Fruit fly (Drosophila melanogaster): Measurements from ENCODE around the gene hng3.

The hng3 gene

DNA sequence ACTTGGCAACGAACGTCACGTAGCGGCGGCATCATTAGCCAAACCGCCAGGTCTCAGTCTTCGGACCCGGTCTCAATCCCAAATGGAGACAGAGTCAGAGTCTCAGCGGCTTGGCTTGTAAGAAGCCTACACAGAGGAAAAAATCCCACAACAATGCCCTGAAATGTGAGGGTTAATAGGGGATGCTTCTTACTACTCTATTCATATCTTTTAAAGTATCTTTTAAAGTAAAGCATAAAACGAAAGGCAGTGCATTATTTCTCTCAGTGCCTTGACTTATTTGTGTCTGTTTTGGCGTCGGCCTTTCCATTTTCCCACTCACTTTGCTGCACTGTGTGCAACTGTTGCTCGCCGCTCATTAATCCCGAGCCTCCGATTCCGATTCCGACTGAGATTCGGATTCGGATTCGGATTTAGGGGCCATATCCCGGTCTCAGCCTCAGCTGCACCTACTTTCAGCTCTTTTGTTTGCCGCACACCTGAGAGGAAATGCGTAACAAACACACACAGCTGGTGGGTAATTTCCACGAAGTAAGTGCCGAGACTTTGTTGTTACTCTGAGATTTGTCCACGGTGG lies 7.1 kb upstream of the hng3 start (continued):
- peak; percentile 24 for TF ChIP-seq CG13123 (GFP tag; optimal IDR thresholded peaks at IDR 0.05)
- peak; percentile 65 for TF ChIP-seq NfI (GFP tag; optimal IDR thresholded peaks at IDR 0.05)
- no peak for TF ChIP-seq Adf1 (GFP tag; IDR thresholded peaks at IDR 0.05)
- TF ChIP-seq slp2 (GFP tag; optimal IDR thresholded peaks at IDR 0.05), result peak; percentile 83
- no peak for TF ChIP-seq Hmx (GFP tag; optimal IDR thresholded peaks at IDR 0.05)
- TF ChIP-seq stc (GFP tag; IDR thresholded peaks at IDR 0.05), result peak; percentile 84
- TF ChIP-seq gce (GFP tag; IDR thresholded peaks at IDR 0.05), result peak; percentile 87
- TF ChIP-seq gro (GFP tag; optimal IDR thresholded peaks at IDR 0.05), result peak; percentile 13
- peak; percentile 81 for TF ChIP-seq CG11456 (GFP tag; IDR thresholded peaks at IDR 0.05)
- peak; percentile 85 for TF ChIP-seq CG16863 (GFP tag; optimal IDR thresholded peaks at IDR 0.05)
- TF ChIP-seq Myb (GFP tag; optimal IDR thresholded peaks at IDR 0.05), result peak; percentile 50
- peak; percentile 50; the same call in 1 of the 2 replicates for TF ChIP-seq Oaz (GFP tag; IDR thresholded peaks at IDR 0.05)
- peak; percentile 97 for TF ChIP-seq Drgx (GFP tag; IDR thresholded peaks at IDR 0.05)
- peak; percentile 67 for TF ChIP-seq E2f2 (GFP tag; IDR thresholded peaks at IDR 0.05)
- peak; percentile 71 for TF ChIP-seq gt (GFP tag; IDR thresholded peaks at IDR 0.05)
- no peak for TF ChIP-seq CkIIα-i1 (GFP tag; IDR thresholded peaks at IDR 0.05)
- peak; percentile 60 for TF ChIP-seq CG12942 (GFP tag; optimal IDR thresholded peaks at IDR 0.05)
- peak; percentile 97 for TF ChIP-seq Med (GFP tag)
- peak; percentile 62 for TF ChIP-seq tio (GFP tag; optimal IDR thresholded peaks at IDR 0.05)
- peak; percentile 45; the same call in 1 of the 3 replicates for TF ChIP-seq CG11560 (tag; IDR thresholded peaks at IDR 0.05)
- peak; percentile 79 for TF ChIP-seq jumu (GFP tag; optimal IDR thresholded peaks at IDR 0.05)
- TF ChIP-seq schlank (tag; optimal IDR thresholded peaks at IDR 0.05), result no peak
- no peak for TF ChIP-seq Opbp (GFP tag; IDR thresholded peaks at IDR 0.05; ENCODE audit: partially characterized antibody)
- TF ChIP-seq CG6689 (GFP tag; IDR thresholded peaks at IDR 0.05), result peak; percentile 85
- peak; percentile 89 for TF ChIP-seq CG2712 (tag; optimal IDR thresholded peaks at IDR 0.05)
- peak; percentile 77 for TF ChIP-seq org-1 (GFP tag; optimal IDR thresholded peaks at IDR 0.05)
- no peak for TF ChIP-seq CG42726 (GFP tag; IDR thresholded peaks at IDR 0.05; ENCODE audit: partially characterized antibody)
- TF ChIP-seq row (GFP tag; IDR thresholded peaks at IDR 0.05), result peak; percentile 84
- peak; percentile 65 for TF ChIP-seq CG11398 (GFP tag; optimal IDR thresholded peaks at IDR 0.05)
- peak; percentile 71 for TF ChIP-seq CG33213 (GFP tag; optimal IDR thresholded peaks at IDR 0.05)
- TF ChIP-seq pzg (GFP tag; optimal IDR thresholded peaks at IDR 0.05), result no peak
- peak; percentile 76 for TF ChIP-seq CG11695 (GFP tag; IDR thresholded peaks at IDR 0.05)
- peak; percentile 84 for TF ChIP-seq Camta (GFP tag; optimal IDR thresholded peaks at IDR 0.05)
- TF ChIP-seq CG14860 (GFP tag; IDR thresholded peaks at IDR 0.05; ENCODE audit: partially characterized antibody), result no peak
- peak; percentile 59; the same call in 1 of the 2 replicates for TF ChIP-seq CG17612 (GFP tag; IDR thresholded peaks at IDR 0.05)
- TF ChIP-seq wor (GFP tag; IDR thresholded peaks at IDR 0.05), result peak; percentile 69
- peak; percentile 8 for TF ChIP-seq CG15011 (GFP tag; optimal IDR thresholded peaks at IDR 0.05)
- TF ChIP-seq ap (GFP tag; IDR thresholded peaks at IDR 0.05), result peak; percentile 77
- TF ChIP-seq Fer2 (tag; optimal IDR thresholded peaks at IDR 0.05), result no peak
- peak; percentile 64 for TF ChIP-seq Hr3 (GFP tag; optimal IDR thresholded peaks at IDR 0.05)
- peak; percentile 28 for TF ChIP-seq run (tag; optimal IDR thresholded peaks at IDR 0.05)
- TF ChIP-seq Dref (GFP tag; IDR thresholded peaks at IDR 0.05), result no peak
- TF ChIP-seq CG12659 (GFP tag; optimal IDR thresholded peaks at IDR 0.05), result peak; percentile 52
- TF ChIP-seq Lpt (GFP tag; optimal IDR thresholded peaks at IDR 0.05), result no peak
- TF ChIP-seq wdn (GFP tag; IDR thresholded peaks at IDR 0.05), result peak; percentile 29; the same call in 1 of the 2 replicates
- no peak for TF ChIP-seq CG34224 (GFP tag; IDR thresholded peaks at IDR 0.05; ENCODE audit: partially characterized antibody)
- TF ChIP-seq CG2875 (GFP tag; optimal IDR thresholded peaks at IDR 0.05), result peak; percentile 86
- peak; percentile 51 for TF ChIP-seq gcm2 (GFP tag; optimal IDR thresholded peaks at IDR 0.05)
- no peak for TF ChIP-seq Dbx (GFP tag; IDR thresholded peaks at IDR 0.05)
- peak; percentile 82 for TF ChIP-seq Atf-2 (GFP tag; optimal IDR thresholded peaks at IDR 0.05)
- peak; percentile 26 for TF ChIP-seq CG14965 (GFP tag; optimal IDR thresholded peaks at IDR 0.05; ENCODE audit: borderline replicate concordance)

Data from whole organism, embryonic.